Fruit fly (Drosophila melanogaster) whole organism, embryonic: ENCODE measurements around the gene Aatf.
A peak's percentile ranks its signal among the peaks of the same experiment; 100 is the strongest.

Experiments
- Antp ChIP-seq: fragments of 200-800 bp; sonication (Bioruptor generic); optimal IDR thresholded peaks from 3 replicates; lab custom pipeline; 2016; ENCODE audit warnings: missing biosample characterization, missing genetic modification characterization
- Awh ChIP-seq: fragments of 200-800 bp; sonication (Bioruptor generic); IDR thresholded peaks from 2 replicates; pipeline ENCODE4, ENCODE4 v1.3.6; 2022; ENCODE audit warnings: missing biosample characterization, missing genetic modification characterization
- CG10654 ChIP-seq: fragments of 200-800 bp; sonication (Bioruptor generic); optimal IDR thresholded peaks from 2 replicates; lab custom pipeline; 2016; ENCODE audit warnings: missing biosample characterization, missing genetic modification characterization
- CG12236 ChIP-seq: fragments of 200-800 bp; sonication (Bioruptor generic); optimal IDR thresholded peaks from 2 replicates; lab custom pipeline; 2016; ENCODE audit warnings: missing biosample characterization, missing genetic modification characterization
- CG13624 ChIP-seq: fragments of 200-800 bp; sonication (Bioruptor generic); optimal IDR thresholded peaks from 2 replicates; lab custom pipeline; 2016; ENCODE audit warnings: missing biosample characterization, missing genetic modification characterization
- CG14710 ChIP-seq: fragments of 200-800 bp; sonication (Bioruptor generic); optimal IDR thresholded peaks from 3 replicates; lab custom pipeline; 2019; ENCODE audit warnings: missing biosample characterization, mild to moderate bottlenecking, missing genetic modification characterization, moderate library complexity
- CG15073 ChIP-seq: fragments of 200-800 bp; sonication (Bioruptor generic); optimal IDR thresholded peaks from 2 replicates; lab custom pipeline; 2016; ENCODE audit warnings: missing biosample characterization, missing genetic modification characterization
- CG15514 ChIP-seq: fragments of 200-800 bp; sonication (Bioruptor generic); optimal IDR thresholded peaks from 3 replicates; lab custom pipeline; 2017; ENCODE audit warnings: missing biosample characterization, missing genetic modification characterization, mild to moderate bottlenecking, moderate library complexity, missing genetic modification reagents
- CG15696 ChIP-seq: fragments of 200-800 bp; sonication (Bioruptor generic); optimal IDR thresholded peaks from 2 replicates; lab custom pipeline; 2019; ENCODE audit warnings: missing biosample characterization, mild to moderate bottlenecking, missing genetic modification characterization, moderate library complexity
- CG18764 ChIP-seq: fragments of 200-800 bp; sonication (Bioruptor generic); optimal IDR thresholded peaks from 3 replicates; lab custom pipeline; 2016; ENCODE audit warnings: missing biosample characterization, missing genetic modification characterization
- CG34422 ChIP-seq: fragments of 200-800 bp; sonication (Bioruptor generic); IDR thresholded peaks from 3 replicates; pipeline ENCODE4 v1.3.6; 2022; ENCODE audit warnings: missing biosample characterization, missing genetic modification characterization
- CG4617 ChIP-seq: fragments of 200-800 bp; sonication (Bioruptor generic); optimal IDR thresholded peaks from 3 replicates; lab custom pipeline; 2016; ENCODE audit warnings: missing biosample characterization, missing genetic modification characterization, borderline replicate concordance
- CG6272 ChIP-seq: fragments of 200-800 bp; sonication (Bioruptor generic); IDR thresholded peaks from 2 replicates; pipeline ENCODE4 v1.3.6; 2022; ENCODE audit warnings: missing biosample characterization, missing genetic modification characterization
- CG6689 ChIP-seq: fragments of 200-800 bp; sonication (Bioruptor generic); IDR thresholded peaks from 2 replicates; pipeline ENCODE4 v1.3.6; 2022; ENCODE audit warnings: missing biosample characterization, missing genetic modification characterization
- CG8089 ChIP-seq: fragments of 200-800 bp; sonication (Bioruptor generic); optimal IDR thresholded peaks from 3 replicates; lab custom pipeline; 2016; ENCODE audit warnings: missing biosample characterization, missing genetic modification characterization
- CG9932 ChIP-seq: fragments of 200-800 bp; sonication (Bioruptor generic); IDR thresholded peaks from 2 replicates; pipeline ENCODE4 v1.3.6; 2022; ENCODE audit warnings: missing biosample characterization, missing genetic modification characterization
- Chrac-16 ChIP-seq: fragments of 200-800 bp; sonication (Bioruptor generic); optimal IDR thresholded peaks from 3 replicates; lab custom pipeline; 2016; ENCODE audit warnings: missing biosample characterization, missing genetic modification characterization
- D19A ChIP-seq: fragments of 200-800 bp; optimal IDR thresholded peaks from 3 replicates; lab custom pipeline; 2019; ENCODE audit warnings: missing biosample characterization, mild to moderate bottlenecking, missing genetic modification characterization, moderate library complexity
- D19B ChIP-seq: fragments of 200-800 bp; sonication (Bioruptor generic); optimal IDR thresholded peaks from 2 replicates; lab custom pipeline; 2017; ENCODE audit warnings: missing biosample characterization, mild to moderate bottlenecking, missing genetic modification characterization
- Dip2 ChIP-seq: fragments of 200-800 bp; sonication (Bioruptor generic); IDR thresholded peaks from 2 replicates; pipeline ENCODE4 v1.3.6; 2022; ENCODE audit warnings: missing biosample characterization, missing genetic modification characterization
- E2f1 ChIP-seq: fragments of 200-800 bp; sonication (Bioruptor generic); IDR thresholded peaks from 2 replicates; pipeline ENCODE4 v1.3.6; 2022; ENCODE audit warnings: missing biosample characterization, missing genetic modification characterization
- HLH4C ChIP-seq: fragments of 200-800 bp; sonication (Bioruptor generic); IDR thresholded peaks from 3 replicates; pipeline ENCODE4 v1.3.6; 2022; ENCODE audit warnings: missing biosample characterization, missing genetic modification characterization; ENCODE audit not compliant: partially characterized antibody
- Hsf ChIP-seq: fragments of 200-800 bp; sonication (Bioruptor generic); optimal IDR thresholded peaks from 3 replicates; lab custom pipeline; 2016; ENCODE audit warnings: missing biosample characterization, missing genetic modification characterization
- Nf-YC ChIP-seq: fragments of 200-800 bp; optimal IDR thresholded peaks from 3 replicates; lab custom pipeline; 2019; ENCODE audit warnings: missing biosample characterization, mild to moderate bottlenecking, missing genetic modification characterization, moderate library complexity
- Scr ChIP-seq: fragments of 200-800 bp; sonication (Bioruptor generic); IDR thresholded peaks from 2 replicates; pipeline ENCODE4 v1.3.6; 2022; ENCODE audit warnings: missing biosample characterization, missing genetic modification characterization; ENCODE audit not compliant: partially characterized antibody
- Sin3A ChIP-seq: fragments of >200 bp; optimal IDR thresholded peaks from 2 replicates; lab custom pipeline; 2018
- ab ChIP-seq: fragments of 200-800 bp; sonication (Bioruptor generic); optimal IDR thresholded peaks from 2 replicates; lab custom pipeline; 2016; ENCODE audit warnings: missing biosample characterization, missing genetic modification characterization
- ap ChIP-seq: fragments of 200-800 bp; sonication (Bioruptor generic); IDR thresholded peaks from 2 replicates; pipeline ENCODE4 v1.3.6; 2022; ENCODE audit warnings: missing biosample characterization, missing genetic modification characterization
- bbx ChIP-seq: fragments of 200-800 bp; sonication (Bioruptor generic); IDR thresholded peaks from 2 replicates; pipeline ENCODE4 v1.3.6; 2022; ENCODE audit warnings: missing biosample characterization, missing genetic modification characterization; ENCODE audit not compliant: partially characterized antibody
- bcd ChIP-seq: fragments of 200-800 bp; sonication (Bioruptor generic); optimal IDR thresholded peaks from 2 replicates; lab custom pipeline; 2017; ENCODE audit warnings: missing biosample characterization, mild to moderate bottlenecking, missing genetic modification characterization
- bsh ChIP-seq, 2 experiments: fragments of 200-800 bp; sonication (Bioruptor generic); optimal IDR thresholded peaks; 2 replicates each; lab custom pipeline; 2017 to 2018; ENCODE audit warnings: mild to moderate bottlenecking in 2 of 2, missing biosample characterization in 2 of 2, missing genetic modification characterization in 2 of 2, moderate library complexity in 1 of 2
- cg ChIP-seq: fragments of 200-800 bp; sonication (Bioruptor generic); optimal IDR thresholded peaks from 3 replicates; lab custom pipeline; 2019; ENCODE audit warnings: missing biosample characterization, mild to moderate bottlenecking, missing genetic modification characterization, moderate library complexity
- disco-r ChIP-seq: fragments of 200-800 bp; sonication (Bioruptor generic); optimal IDR thresholded peaks from 2 replicates; lab custom pipeline; 2016; ENCODE audit warnings: missing biosample characterization, missing genetic modification characterization
- dm ChIP-seq: fragments of 200-800 bp; sonication (Bioruptor generic); optimal IDR thresholded peaks from 3 replicates; lab custom pipeline; 2016; ENCODE audit warnings: missing biosample characterization, missing genetic modification characterization
- dysf ChIP-seq: fragments of 200-800 bp; sonication (Bioruptor generic); IDR thresholded peaks from 3 replicates; pipeline ENCODE4 v1.3.6; 2022; ENCODE audit warnings: missing biosample characterization, missing genetic modification characterization
- kah ChIP-seq: fragments of 200-800 bp; sonication (Bioruptor generic); optimal IDR thresholded peaks from 2 replicates; lab custom pipeline; 2018; ENCODE audit warnings: missing biosample characterization, mild to moderate bottlenecking, missing genetic modification characterization
- luna ChIP-seq: fragments of 200-800 bp; sonication (Bioruptor generic); optimal IDR thresholded peaks from 2 replicates; lab custom pipeline; 2016; ENCODE audit warnings: missing biosample characterization, missing genetic modification characterization
- mam ChIP-seq: fragments of 200-800 bp; sonication (Bioruptor generic); optimal IDR thresholded peaks from 3 replicates; lab custom pipeline; 2016; ENCODE audit warnings: missing biosample characterization, missing genetic modification characterization
- mirr ChIP-seq: fragments of 200-800 bp; sonication (Bioruptor generic); optimal IDR thresholded peaks from 3 replicates; lab custom pipeline; 2018; ENCODE audit warnings: missing biosample characterization, mild to moderate bottlenecking, missing genetic modification characterization
- nmo ChIP-seq: fragments of 200-800 bp; sonication (Bioruptor generic); optimal IDR thresholded peaks from 2 replicates; lab custom pipeline; 2018; ENCODE audit warnings: missing biosample characterization, mild to moderate bottlenecking, missing genetic modification characterization, moderate library complexity
- p53 ChIP-seq: fragments of 200-800 bp; sonication (Bioruptor generic); optimal IDR thresholded peaks from 2 replicates; lab custom pipeline; 2016; ENCODE audit warnings: missing biosample characterization, missing genetic modification characterization
- pita ChIP-seq: fragments of 200-800 bp; sonication (Bioruptor generic); optimal IDR thresholded peaks from 2 replicates; lab custom pipeline; 2017; ENCODE audit warnings: missing biosample characterization, mild to moderate bottlenecking, missing genetic modification characterization
- pum ChIP-seq: fragments of 200-800 bp; sonication (Bioruptor generic); optimal IDR thresholded peaks from 2 replicates; lab custom pipeline; 2016; ENCODE audit warnings: missing biosample characterization, missing genetic modification characterization
- sens ChIP-seq: fragments of 200-800 bp; sonication (Bioruptor generic); peaks from one replicate; lab custom pipeline; 2016; ENCODE audit warnings: missing biosample characterization, missing genetic modification characterization
- seq ChIP-seq: fragments of 200-800 bp; sonication (Bioruptor generic); IDR thresholded peaks from 2 replicates; pipeline ENCODE4 v1.3.6; 2022; ENCODE audit warnings: missing biosample characterization, missing genetic modification characterization
- tap ChIP-seq: fragments of 200-800 bp; optimal IDR thresholded peaks from 3 replicates; lab custom pipeline; 2019; ENCODE audit warnings: missing biosample characterization, mild to moderate bottlenecking, missing genetic modification characterization, moderate library complexity
- tx ChIP-seq: fragments of 200-800 bp; sonication (Bioruptor generic); optimal IDR thresholded peaks from 2 replicates; lab custom pipeline; 2016; ENCODE audit warnings: missing biosample characterization, missing genetic modification characterization
- unpg ChIP-seq: fragments of 200-800 bp; sonication (Bioruptor generic); optimal IDR thresholded peaks from 3 replicates; lab custom pipeline; 2018; ENCODE audit warnings: missing biosample characterization, mild to moderate bottlenecking, missing genetic modification characterization, moderate library complexity
- vvl ChIP-seq: fragments of 200-800 bp; sonication (Bioruptor generic); IDR thresholded peaks from 2 replicates; pipeline ENCODE4 v1.3.6; 2022; ENCODE audit warnings: missing biosample characterization, missing genetic modification characterization

The Aatf gene

dm6 chr2L:6673211-6674012, 44.0 kb upstream of the Aatf start, which contains the start of gene Spn27A (continued):
- TF ChIP-seq luna (GFP tag; lab: Kevin White, UChicago) (peak; percentile 29), Sin3A (peak; percentile 25), kah (GFP tag; lab: Kevin White, UChicago) (peak; percentile 8), Hsf (GFP tag; lab: Kevin White, UChicago) (peak; percentile 68), CG18764 (peak; percentile 35), nmo (GFP tag; lab: Kevin White, UChicago) (peak; percentile 77), CG34422 (no peak), pum (GFP tag; lab: Kevin White, UChicago) (peak; percentile 41), tx (peak; percentile 51), CG15696 (no peak), dm (GFP tag; lab: Kevin White, UChicago) (peak; percentile 63), Scr (GFP tag; lab: Robert Waterston, UW) (peak; percentile 24; the same call in 1 of the 2 replicates), CG14710 (tag; lab: Kevin White, UChicago) (peak; percentile 75), CG10654 (GFP tag; lab: Kevin White, UChicago) (peak; percentile 43), CG6689 (GFP tag; lab: Robert Waterston, UW) (0 out of 2 replicates have a peak, but pooled peaks have one; percentile 10), CG8089 (GFP tag; lab: Kevin White, UChicago) (peak; percentile 40), CG9932 (peak; percentile 42; the same call in 1 of the 2 replicates), bsh (GFP tag; optimal IDR thresholded peaks at IDR 0.05; lab: Kevin White, UChicago) (peak; percentile 18 to 68), dysf (GFP tag; lab: Robert Waterston, UW) (peak; percentile 54), HLH4C (GFP tag; lab: Robert Waterston, UW) (no peak), CG4617 (GFP tag; lab: Kevin White, UChicago) (peak; percentile 11), Antp (GFP tag; lab: Kevin White, UChicago) (peak; percentile 50), ab (no peak), disco-r (GFP tag; lab: Kevin White, UChicago) (peak; percentile 53), D19A (tag; lab: Kevin White, UChicago) (no peak), CG12236 (no peak), p53 (GFP tag; lab: Kevin White, UChicago) (peak; percentile 58), CG6272 (no peak), cg (GFP tag; lab: Kevin White, UChicago) (no peak), E2f1 (GFP tag; lab: Robert Waterston, UW) (0 out of 2 replicates have a peak, but pooled peaks have one; percentile 34), CG13624 (GFP tag; lab: Kevin White, UChicago) (peak; percentile 65), pita (no peak), unpg (peak; percentile 61), Chrac-16 (GFP tag; lab: Kevin White, UChicago) (peak; percentile 34), tap (tag; lab: Kevin White, UChicago) (no peak), CG15514 (GFP tag; lab: Kevin White, UChicago) (peak; percentile 56), seq (peak; percentile 26; the same call in 1 of the 2 replicates), Nf-YC (peak; percentile 6), ap (GFP tag; lab: Robert Waterston, UW) (peak; percentile 50; the same call in 1 of the 2 replicates), bbx (GFP tag; lab: Robert Waterston, UW) (0 out of 2 replicates have a peak, but pooled peaks have one; percentile 25), sens (GFP tag; lab: Kevin White, UChicago) (peak; percentile 97), vvl (GFP tag; lab: Robert Waterston, UW) (peak; percentile 93), Dip2 (no peak), mam (GFP tag; lab: Kevin White, UChicago) (peak; percentile 71), D19B (GFP tag; lab: Kevin White, UChicago) (peak; percentile 40), Awh (GFP tag; lab: Robert Waterston, UW) (peak; percentile 41; the same call in 1 of the 2 replicates), bcd (no peak), CG15073 (GFP tag; lab: Kevin White, UChicago) (no peak), mirr (peak; percentile 25)
